Worm (Caenorhabditis elegans) whole organism, L4 larva: ENCODE data around the gene col-161.
A peak's percentile ranks its signal among the peaks of the same experiment; 100 is the strongest.

Source experiments
- F44E2.7 ChIP-seq: fragments of 200-800 bp; sonication (Bioruptor generic); IDR thresholded peaks from 2 replicates; pipeline ENCODE4 v2.1.2; 2022; ENCODE audit warnings: missing genetic modification characterization, missing compliant biosample characterization
- T20F7.1 ChIP-seq: fragments of 200-800 bp; sonication (Bioruptor generic); optimal IDR thresholded peaks from 2 replicates; lab custom pipeline; 2018; ENCODE audit warnings: mild to moderate bottlenecking, missing genetic modification characterization, missing compliant biosample characterization
- Y5F2A.4 ChIP-seq: fragments of 200-800 bp; sonication (Bioruptor generic); optimal IDR thresholded peaks from 2 replicates; lab custom pipeline; 2018; ENCODE audit warnings: mild to moderate bottlenecking, missing genetic modification characterization, missing compliant biosample characterization
- Y75B8A.6 ChIP-seq: fragments of 200-800 bp; sonication (Bioruptor generic); IDR thresholded peaks from 2 replicates; pipeline ENCODE4 v1.3.6; 2022; ENCODE audit warnings: missing genetic modification reagents, missing genetic modification characterization, missing compliant biosample characterization
- ZK337.2 ChIP-seq: fragments of 200-800 bp; sonication (Bioruptor generic); IDR thresholded peaks from 2 replicates; pipeline ENCODE4 v1.3.6; 2022; ENCODE audit warnings: missing genetic modification reagents, missing genetic modification characterization, missing compliant biosample characterization
- ZK546.5 ChIP-seq, 2 experiments: sonication (generic microtip); optimal IDR thresholded peaks; 2 replicates each; lab custom pipeline; 2017; ENCODE audit warnings: missing biosample characterization in 2 of 2, missing genetic modification characterization in 2 of 2
- ceh-32 ChIP-seq: sonication (generic microtip); optimal IDR thresholded peaks from 2 replicates; lab custom pipeline; 2016; ENCODE audit warnings: mild to moderate bottlenecking, missing genetic modification characterization, missing compliant biosample characterization; ENCODE audit not compliant: poor library complexity
- ceh-44 ChIP-seq: fragments of 200-800 bp; sonication (Bioruptor generic); IDR thresholded peaks from 2 replicates; pipeline ENCODE4 v1.3.6; 2022; ENCODE audit warnings: missing genetic modification reagents, missing genetic modification characterization, missing compliant biosample characterization
- ces-1 ChIP-seq: fragments of 150-350 bp; sonication (generic microtip); optimal IDR thresholded peaks from 4 replicates; lab custom pipeline; 2014; ENCODE audit warnings: missing biosample characterization, missing genetic modification reagents, missing genetic modification characterization
- cey-2 ChIP-seq: sonication (generic microtip); optimal IDR thresholded peaks from 3 replicates; lab custom pipeline; 2017; ENCODE audit warnings: missing genetic modification characterization, mild to moderate bottlenecking, missing compliant biosample characterization, antibody characterized with exemption, borderline replicate concordance; ENCODE audit not compliant: insufficient read depth
- ctbp-1 ChIP-seq: fragments of 200-800 bp; sonication (Bioruptor generic); IDR thresholded peaks from 2 replicates; pipeline ENCODE4 v1.3.6; 2022; ENCODE audit warnings: missing genetic modification reagents, missing genetic modification characterization, missing compliant biosample characterization
- daf-16 ChIP-seq, 3 experiments: sonication (generic microtip); optimal IDR thresholded peaks; 2 replicates each; lab custom pipeline; 2016 to 2017; ENCODE audit warnings: missing genetic modification characterization in 3 of 3, missing genetic modification reagents in 3 of 3, mild to moderate bottlenecking in 2 of 3, missing compliant biosample characterization in 2 of 3, missing biosample characterization in 1 of 3, moderate library complexity in 1 of 3
- daf-8 ChIP-seq: fragments of 200-800 bp; sonication (Bioruptor generic); IDR thresholded peaks from 2 replicates; pipeline ENCODE4 v1.3.6; 2022; ENCODE audit warnings: missing genetic modification characterization, missing compliant biosample characterization
- dmd-8 ChIP-seq: fragments of 200-800 bp; sonication (Bioruptor generic); IDR thresholded peaks from 2 replicates; pipeline ENCODE4 v1.3.6; 2022; ENCODE audit warnings: missing genetic modification characterization, missing compliant biosample characterization
- egl-43 ChIP-seq: fragments of 200-800 bp; sonication (Bioruptor generic); IDR thresholded peaks from 2 replicates; pipeline ENCODE4 v1.3.6; 2022; ENCODE audit warnings: missing genetic modification reagents, missing genetic modification characterization, missing compliant biosample characterization
- fkh-10 ChIP-seq: fragments of 150-350 bp; optimal IDR thresholded peaks from 2 replicates; lab custom pipeline; 2014; ENCODE audit warnings: missing biosample characterization, missing genetic modification reagents, missing genetic modification characterization
- fos-1 ChIP-seq: fragments of 150-350 bp; optimal IDR thresholded peaks from 2 replicates; lab custom pipeline; 2014; ENCODE audit warnings: missing biosample characterization, missing genetic modification characterization
- jun-1 ChIP-seq: fragments of 150-350 bp; optimal IDR thresholded peaks from 2 replicates; lab custom pipeline; 2014; ENCODE audit warnings: missing biosample characterization, missing genetic modification reagents, missing genetic modification characterization
- lin-1 ChIP-seq: fragments of 200-800 bp; sonication (Bioruptor generic); IDR thresholded peaks from 2 replicates; pipeline ENCODE4 v1.3.6; 2022; ENCODE audit warnings: missing genetic modification reagents, missing genetic modification characterization, missing compliant biosample characterization
- lin-13 ChIP-seq: fragments of 150-350 bp; optimal IDR thresholded peaks from 2 replicates; lab custom pipeline; 2014; ENCODE audit warnings: missing biosample characterization, missing genetic modification reagents, missing genetic modification characterization
- lin-15B ChIP-seq: fragments of 150-350 bp; sonication (generic microtip); optimal IDR thresholded peaks from 3 replicates; lab custom pipeline; 2014; ENCODE audit warnings: missing biosample characterization, missing genetic modification characterization
- lin-29 ChIP-seq: fragments of 200-800 bp; sonication (Bioruptor generic); IDR thresholded peaks from 2 replicates; pipeline ENCODE4 v1.3.6; 2022; ENCODE audit warnings: missing genetic modification reagents, missing genetic modification characterization, missing compliant biosample characterization
- lin-39 ChIP-seq: fragments of 150-350 bp; optimal IDR thresholded peaks from 2 replicates; lab custom pipeline; 2014; ENCODE audit warnings: missing biosample characterization, missing genetic modification reagents, missing genetic modification characterization
- nhr-41 ChIP-seq: fragments of 200-800 bp; sonication (Bioruptor generic); IDR thresholded peaks from 2 replicates; pipeline ENCODE4 v1.3.6; 2022; ENCODE audit warnings: missing genetic modification reagents, missing genetic modification characterization, missing compliant biosample characterization
- nhr-42 ChIP-seq: fragments of 200-800 bp; sonication (Bioruptor generic); IDR thresholded peaks from 2 replicates; pipeline ENCODE4 v1.3.6; 2022; ENCODE audit warnings: missing genetic modification characterization, missing compliant biosample characterization
- nhr-6 ChIP-seq: fragments of 150-350 bp; optimal IDR thresholded peaks from 2 replicates; lab custom pipeline; 2014; ENCODE audit warnings: missing biosample characterization, missing genetic modification characterization
- nhr-77 ChIP-seq: fragments of 150-350 bp; optimal IDR thresholded peaks from 2 replicates; lab custom pipeline; 2014; ENCODE audit warnings: missing biosample characterization, missing genetic modification characterization
- pha-4 ChIP-seq, 2 experiments: fragments of 150-350 bp in 1 of 2; fragments of 200-800 bp in 1 of 2; sonication (Bioruptor generic) in 1 of 2; IDR thresholded peaks in 1 of 2; optimal IDR thresholded peaks in 1 of 2; 2 replicates each; pipeline versions ENCODE4 v1.3.6 to Lab custom; 2014 to 2022; ENCODE audit warnings: missing genetic modification characterization in 2 of 2, missing genetic modification reagents in 2 of 2, missing biosample characterization in 1 of 2, missing compliant biosample characterization in 1 of 2
- rbr-2 ChIP-seq: sonication (generic microtip); optimal IDR thresholded peaks from 2 replicates; lab custom pipeline; 2016; ENCODE audit warnings: missing genotype, missing genetic modification characterization, missing compliant biosample characterization
- saeg-2 ChIP-seq: fragments of 200-800 bp; sonication (Bioruptor generic); IDR thresholded peaks from 2 replicates; pipeline ENCODE4 v1.3.6; 2022; ENCODE audit warnings: missing genetic modification reagents, missing genetic modification characterization, missing compliant biosample characterization
- sdz-12 ChIP-seq: fragments of 200-800 bp; sonication (Bioruptor generic); optimal IDR thresholded peaks from 2 replicates; lab custom pipeline; 2018; ENCODE audit warnings: mild to moderate bottlenecking, missing genetic modification characterization, missing compliant biosample characterization
- snpc-4 ChIP-seq: fragments of 150-350 bp; optimal IDR thresholded peaks from 2 replicates; lab custom pipeline; 2014; ENCODE audit warnings: missing biosample characterization, missing genetic modification characterization
- unc-130 ChIP-seq: sonication (generic microtip); optimal IDR thresholded peaks from 2 replicates; lab custom pipeline; 2016; ENCODE audit warnings: missing genetic modification reagents, missing genetic modification characterization, missing compliant biosample characterization
- unc-62 ChIP-seq, 3 experiments: fragments of 150-350 bp in 1 of 3; sonication (generic microtip); optimal IDR thresholded peaks in 2 of 3; peaks in 1 of 3; 1 replicate in 1 of 3; 2 replicates in 2 of 3; lab custom pipeline; 2014 to 2017; ENCODE audit warnings: missing biosample characterization in 3 of 3, missing genetic modification characterization in 3 of 3, missing genetic modification reagents in 3 of 3, missing genotype in 1 of 3
- vab-7 ChIP-seq: fragments of 200-800 bp; sonication (Bioruptor generic); IDR thresholded peaks from 2 replicates; pipeline ENCODE4 v1.3.6; 2022; ENCODE audit warnings: missing genetic modification reagents, missing genetic modification characterization, missing compliant biosample characterization
- zag-1 ChIP-seq: fragments of 150-350 bp; optimal IDR thresholded peaks from 2 replicates; lab custom pipeline; 2014; ENCODE audit warnings: missing biosample characterization, missing genetic modification characterization
- zfp-2 ChIP-seq: sonication (generic microtip); optimal IDR thresholded peaks from 2 replicates; lab custom pipeline; 2016; ENCODE audit warnings: mild to moderate bottlenecking, missing genetic modification characterization, missing compliant biosample characterization
- zip-2 ChIP-seq: fragments of 150-350 bp; optimal IDR thresholded peaks from 2 replicates; lab custom pipeline; 2014; ENCODE audit warnings: missing biosample characterization, missing genetic modification characterization
- ztf-11 ChIP-seq: fragments of 150-350 bp; optimal IDR thresholded peaks from 2 replicates; lab custom pipeline; 2014; ENCODE audit warnings: missing biosample characterization, missing genetic modification characterization

Gene col-161

DNA sequence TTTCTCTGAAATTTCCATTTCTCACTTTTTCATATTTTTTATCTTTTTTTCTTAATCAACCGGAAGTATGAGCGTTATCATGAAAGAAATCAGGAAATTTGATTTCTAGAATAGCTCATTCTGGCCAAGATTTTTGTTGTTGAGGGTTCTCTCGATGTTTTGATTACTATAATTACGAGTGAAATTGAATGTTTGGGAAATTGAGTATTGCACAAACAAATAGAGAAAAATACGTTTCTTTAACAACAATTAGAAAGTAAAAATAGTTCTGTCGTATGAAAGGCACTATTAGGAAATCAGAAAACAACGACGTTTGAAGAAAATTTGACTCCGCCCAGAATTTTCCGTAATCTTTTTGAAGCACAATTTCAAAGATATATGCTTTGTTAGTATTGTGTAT lies 18.4 kb downstream of the col-161 start:
- TF ChIP-seq ctbp-1 (GFP tag; lab: Robert Waterston, UW) = no peak
- TF ChIP-seq sdz-12 = no peak
- TF ChIP-seq lin-15B = no peak
- TF ChIP-seq, all 104 proteins: peak for 0

DNA sequence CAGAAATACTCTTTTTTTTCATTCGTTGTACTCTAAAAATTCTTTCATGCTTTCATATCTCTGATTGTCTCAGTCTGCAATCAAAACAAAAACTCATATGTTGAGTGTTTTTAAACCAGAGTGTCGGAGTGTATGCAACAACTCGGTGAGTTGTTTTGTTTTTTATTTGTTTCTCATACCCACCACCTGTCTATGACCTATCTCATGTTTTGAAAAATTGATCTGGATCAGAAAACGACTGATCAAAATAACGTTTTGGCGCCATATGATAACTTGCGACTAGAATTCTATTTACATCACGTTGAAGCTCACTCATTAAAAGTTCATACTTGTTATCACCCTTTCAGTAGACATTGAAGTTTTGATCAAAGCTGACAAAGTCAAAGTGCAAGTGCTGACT lies 19.1 kb downstream of the col-161 start:
- TF ChIP-seq unc-62 (GFP tag; optimal IDR thresholded peaks at IDR 0.05 in 1 of 2; lab: Kevin White, UChicago) = peak in 1 of 2 experiments; percentile 83
- no peak for TF ChIP-seq unc-62 (tag; optimal IDR thresholded peaks at IDR 0.05; lab: Kevin White, UChicago)
- no peak for TF ChIP-seq nhr-6 (tag; lab: Kevin White, UChicago)
- peak in 1 of 2 experiments; percentile 93 for TF ChIP-seq daf-16 (GFP tag; optimal IDR thresholded peaks at IDR 0.05; lab: Kevin White, UChicago)
- no peak for TF ChIP-seq daf-16 (tag; optimal IDR thresholded peaks at IDR 0.05; lab: Kevin White, UChicago)
- TF ChIP-seq lin-13 (GFP tag; lab: Kevin White, UChicago) = no peak
- TF ChIP-seq Y75B8A.6 (GFP tag; lab: Robert Waterston, UW) = no peak
- TF ChIP-seq zfp-2 = no peak
- TF ChIP-seq rbr-2 (tag; lab: Kevin White, UChicago) = no peak
- no peak for TF ChIP-seq T20F7.1 (GFP tag; lab: Kevin White, UChicago)

DNA sequence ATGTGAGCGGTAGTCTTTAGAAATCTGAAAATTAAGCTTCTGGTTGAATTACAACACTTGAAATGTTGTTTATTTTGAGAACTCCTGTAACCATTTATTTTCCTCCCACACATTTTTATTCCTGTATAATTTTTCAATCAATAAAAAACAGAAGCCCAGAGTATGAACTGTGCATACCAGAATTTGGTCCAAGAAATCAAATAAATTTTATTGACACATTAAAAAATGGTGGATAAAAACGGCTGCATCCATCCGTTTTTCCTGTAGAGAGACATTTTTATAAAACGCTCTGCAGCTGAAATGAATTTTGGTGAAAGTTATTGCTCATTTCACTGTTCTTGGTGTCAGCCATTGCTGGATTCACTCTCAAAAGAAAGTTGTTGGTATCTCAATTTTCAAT lies 20.6 kb downstream of the col-161 start, which contains the start of gene C26E1.1:
TSS of gene C26E1.1 (plus strand) at position 301 of the 400 bp plus-strand sequence.
- TF ChIP-seq dmd-8 (GFP tag; lab: Robert Waterston, UW) (no peak), vab-7 (no peak), ztf-11 (tag; lab: Kevin White, UChicago) (no peak), jun-1 (no peak), nhr-77 (tag; lab: Kevin White, UChicago) (no peak), unc-130 (GFP tag; lab: Kevin White, UChicago) (no peak), fos-1 (tag; lab: Kevin White, UChicago) (no peak), pha-4 (GFP tag; IDR thresholded peaks at IDR 0.05; lab: Robert Waterston, UW) (no peak), pha-4 (tag; optimal IDR thresholded peaks at IDR 0.05; lab: Kevin White, UChicago) (no peak), fkh-10 (GFP tag; lab: Kevin White, UChicago) (no peak), lin-15B (no peak), Y75B8A.6 (GFP tag; lab: Robert Waterston, UW) (no peak), ZK337.2 (no peak), ces-1 (GFP tag; lab: Kevin White, UChicago) (no peak), ctbp-1 (GFP tag; lab: Robert Waterston, UW) (no peak), ZK546.5 (tag; optimal IDR thresholded peaks at IDR 0.05; lab: Kevin White, UChicago) (no peak), egl-43 (no peak), ceh-32 (tag; lab: Kevin White, UChicago) (no peak), saeg-2 (GFP tag; lab: Robert Waterston, UW) (no peak)
- TF ChIP-seq, all 104 proteins: peak for 0

DNA sequence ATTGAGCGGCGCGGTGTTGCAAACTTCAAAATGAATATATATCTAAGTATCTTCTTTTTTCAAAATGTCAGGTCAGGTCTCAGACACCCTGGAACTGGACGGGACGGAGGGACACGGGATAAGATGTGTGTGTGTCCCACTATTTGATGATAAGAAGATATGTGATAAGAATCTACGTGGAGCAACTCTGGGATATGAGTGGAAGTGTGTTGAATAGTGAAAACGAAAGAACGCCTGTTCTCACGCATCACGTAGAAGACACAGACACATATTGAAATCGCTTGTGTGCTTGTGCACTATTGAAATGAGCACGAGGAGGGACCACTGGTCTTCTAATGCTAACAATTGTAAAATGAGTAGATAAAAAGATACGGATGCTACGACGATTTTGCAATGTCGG lies 22.0 kb downstream of the col-161 start, which contains the start of gene uig-1:
TSS of gene uig-1 (minus strand) at position 120 of the 400 bp plus-strand sequence.
- TF ChIP-seq unc-62 (GFP tag; optimal IDR thresholded peaks at IDR 0.05 in 1 of 2; lab: Kevin White, UChicago) (peak in 1 of 2 experiments; percentile 63), unc-62 (tag; optimal IDR thresholded peaks at IDR 0.05; lab: Kevin White, UChicago) (no peak), ZK546.5 (tag; optimal IDR thresholded peaks at IDR 0.05; lab: Kevin White, UChicago) (no peak), zip-2 (tag; lab: Kevin White, UChicago) (no peak)

DNA sequence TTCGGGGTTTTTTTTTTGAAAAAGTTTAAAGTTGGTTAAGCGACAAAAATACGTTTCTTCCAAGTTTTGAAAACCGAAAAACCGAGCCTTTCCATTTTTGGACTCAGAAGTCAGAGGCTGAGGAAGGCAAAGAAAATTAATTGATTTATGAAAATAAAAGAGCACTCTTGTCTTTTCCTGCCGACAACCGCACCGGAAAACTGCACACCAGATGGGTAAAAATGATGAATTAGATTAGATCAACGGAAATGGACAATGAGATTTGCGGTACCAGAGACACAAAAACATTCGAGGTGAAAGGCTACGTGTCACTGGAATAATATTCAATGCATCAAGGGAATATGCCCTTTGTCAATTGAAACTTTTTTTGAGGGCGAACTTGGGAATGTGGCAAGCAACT lies 23.3 kb downstream of the col-161 start:
- TF ChIP-seq daf-8 (GFP tag; lab: Robert Waterston, UW) = no peak
- TF ChIP-seq lin-1 (GFP tag; lab: Robert Waterston, UW) = no peak
- no peak for TF ChIP-seq cey-2 (tag; lab: Kevin White, UChicago)
- no peak for TF ChIP-seq nhr-42 (GFP tag; lab: Robert Waterston, UW)
- no peak for TF ChIP-seq lin-39 (tag; lab: Kevin White, UChicago)
- TF ChIP-seq zag-1 = no peak
- no peak for TF ChIP-seq lin-29 (GFP tag; lab: Robert Waterston, UW)
- no peak for TF ChIP-seq pha-4 (GFP tag; IDR thresholded peaks at IDR 0.05; lab: Robert Waterston, UW)
- TF ChIP-seq pha-4 (tag; optimal IDR thresholded peaks at IDR 0.05; lab: Kevin White, UChicago) = no peak
- no peak for TF ChIP-seq nhr-41 (GFP tag; lab: Robert Waterston, UW)
- TF ChIP-seq Y75B8A.6 (GFP tag; lab: Robert Waterston, UW) = no peak
- no peak for TF ChIP-seq ceh-44 (GFP tag; lab: Robert Waterston, UW)
- TF ChIP-seq fkh-10 (GFP tag; lab: Kevin White, UChicago) = no peak
- TF ChIP-seq Y5F2A.4 (GFP tag; lab: Kevin White, UChicago) = no peak
- no peak for TF ChIP-seq snpc-4 (tag; lab: Kevin White, UChicago)
- TF ChIP-seq F44E2.7 (GFP tag; lab: Robert Waterston, UW) = no peak
- TF ChIP-seq vab-7 = no peak
